Worm (Caenorhabditis elegans) whole organism, mixed stage, embryonic: ENCODE results near the gene ttr-35.

ENCODE experiments used
- hlh-1 ChIP-seq: fragments of 150-350 bp; optimal IDR thresholded peaks from 2 replicates; lab custom pipeline; 2014; ENCODE audit warnings: missing biosample characterization, missing genetic modification reagents, missing genetic modification characterization
- mep-1 ChIP-seq: fragments of 150-350 bp; optimal IDR thresholded peaks from 2 replicates; lab custom pipeline; 2017; ENCODE audit warnings: missing biosample characterization, missing genetic modification reagents, missing genetic modification characterization, inconsistent platforms
- nhr-237 ChIP-seq: fragments of 150-350 bp; optimal IDR thresholded peaks from 2 replicates; lab custom pipeline; 2014; ENCODE audit warnings: missing biosample characterization, missing genetic modification characterization

DNA sequence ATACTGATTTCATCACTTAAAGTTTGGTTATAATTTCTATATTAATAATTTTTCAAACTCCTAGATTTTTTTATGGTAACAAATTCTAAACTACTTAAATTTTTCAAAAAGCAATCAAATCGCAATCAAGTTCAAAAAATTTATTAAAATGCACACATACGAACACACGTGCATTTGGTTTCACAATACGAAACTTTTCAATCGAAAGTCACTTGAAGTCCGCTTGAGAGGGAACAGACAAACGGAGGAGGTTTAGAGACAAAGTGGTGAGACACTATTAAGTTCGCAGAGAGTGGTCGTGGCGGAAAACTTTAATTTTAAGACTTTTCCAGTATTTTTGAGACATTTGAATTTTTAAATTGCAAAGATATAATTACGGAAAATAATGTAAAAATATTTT lies 6.4 kb upstream of the ttr-35 start, which contains the start of gene glr-8:
- TF ChIP-seq hlh-1 (tag; lab: Kevin White, UChicago) (no peak), mep-1 (tag; lab: Kevin White, UChicago) (no peak), nhr-237 (tag; lab: Kevin White, UChicago) (no peak)
